Worm (Caenorhabditis elegans) whole organism, L4 larva: ENCODE measurements around the gene C44C1.6.
A peak's percentile ranks its signal among the peaks of the same experiment; 100 is the strongest.

Experiments
- F26F4.8 ChIP-seq: fragments of 200-800 bp; sonication (Bioruptor generic); conservative IDR thresholded peaks from 2 replicates; pipeline ENCODE4 v1.3.6; 2022; ENCODE audit warnings: missing genetic modification characterization, missing compliant biosample characterization
- F37D6.2 ChIP-seq: sonication (generic microtip); optimal IDR thresholded peaks from 2 replicates; lab custom pipeline; 2016; ENCODE audit warnings: mild to moderate bottlenecking, missing genetic modification characterization, missing compliant biosample characterization
- T26A8.4 ChIP-seq: fragments of 200-800 bp; sonication (Bioruptor generic); IDR thresholded peaks from 2 replicates; pipeline ENCODE4 v1.3.6; 2022; ENCODE audit warnings: missing genetic modification characterization, missing compliant biosample characterization
- Y105C5A.15 ChIP-seq: fragments of 200-800 bp; sonication (Bioruptor generic); IDR thresholded peaks from 2 replicates; pipeline ENCODE4 v1.3.6; 2022; ENCODE audit warnings: missing genetic modification characterization, missing compliant biosample characterization
- Y48G9A.11 ChIP-seq: fragments of 200-800 bp; sonication (Bioruptor generic); IDR thresholded peaks from 2 replicates; pipeline ENCODE4 v1.3.6; 2022; ENCODE audit warnings: missing genetic modification reagents, missing genetic modification characterization, missing compliant biosample characterization
- aha-1 ChIP-seq: fragments of 150-350 bp; peaks from one replicate; lab custom pipeline; 2014; ENCODE audit warnings: missing biosample characterization, missing genetic modification characterization
- attf-4 ChIP-seq: sonication (generic microtip); optimal IDR thresholded peaks from 3 replicates; lab custom pipeline; 2017; ENCODE audit warnings: missing biosample characterization, missing genetic modification characterization
- ceh-20 ChIP-seq: fragments of 200-800 bp; sonication (Bioruptor generic); IDR thresholded peaks from 2 replicates; pipeline ENCODE4 v1.3.6; 2022; ENCODE audit warnings: missing genetic modification reagents, missing genetic modification characterization, missing compliant biosample characterization
- ceh-44 ChIP-seq: fragments of 200-800 bp; sonication (Bioruptor generic); IDR thresholded peaks from 2 replicates; pipeline ENCODE4 v1.3.6; 2022; ENCODE audit warnings: missing genetic modification reagents, missing genetic modification characterization, missing compliant biosample characterization
- ceh-82 ChIP-seq: sonication (generic microtip); optimal IDR thresholded peaks from 2 replicates; lab custom pipeline; 2017; ENCODE audit warnings: missing biosample characterization, missing genetic modification characterization
- cey-2 ChIP-seq: sonication (generic microtip); optimal IDR thresholded peaks from 3 replicates; lab custom pipeline; 2017; ENCODE audit warnings: missing genetic modification characterization, mild to moderate bottlenecking, missing compliant biosample characterization, antibody characterized with exemption, borderline replicate concordance; ENCODE audit not compliant: insufficient read depth
- daf-12 ChIP-seq: fragments of 150-350 bp; optimal IDR thresholded peaks from 2 replicates; lab custom pipeline; 2014; ENCODE audit warnings: missing biosample characterization, missing genetic modification reagents, missing genetic modification characterization
- daf-16 ChIP-seq, 3 experiments: sonication (generic microtip); optimal IDR thresholded peaks; 2 replicates each; lab custom pipeline; 2016 to 2017; ENCODE audit warnings: missing genetic modification characterization in 3 of 3, missing genetic modification reagents in 3 of 3, mild to moderate bottlenecking in 2 of 3, missing compliant biosample characterization in 2 of 3, missing biosample characterization in 1 of 3, moderate library complexity in 1 of 3
- daf-19 ChIP-seq: fragments of 200-800 bp; sonication (Bioruptor generic); conservative IDR thresholded peaks from 2 replicates; pipeline ENCODE4 v1.3.6; 2022; ENCODE audit warnings: missing genetic modification characterization, missing compliant biosample characterization
- dpl-1 ChIP-seq: fragments of 150-350 bp; optimal IDR thresholded peaks from 2 replicates; lab custom pipeline; 2014; ENCODE audit warnings: missing biosample characterization, missing genetic modification reagents, missing genetic modification characterization
- egl-43 ChIP-seq: fragments of 200-800 bp; sonication (Bioruptor generic); IDR thresholded peaks from 2 replicates; pipeline ENCODE4 v1.3.6; 2022; ENCODE audit warnings: missing genetic modification reagents, missing genetic modification characterization, missing compliant biosample characterization
- fkh-10 ChIP-seq: fragments of 150-350 bp; optimal IDR thresholded peaks from 2 replicates; lab custom pipeline; 2014; ENCODE audit warnings: missing biosample characterization, missing genetic modification reagents, missing genetic modification characterization
- hlh-11 ChIP-seq: fragments of 200-800 bp; sonication (Bioruptor generic); optimal IDR thresholded peaks from 2 replicates; lab custom pipeline; 2018; ENCODE audit warnings: mild to moderate bottlenecking, missing genetic modification characterization, missing compliant biosample characterization
- hlh-30 ChIP-seq: sonication (generic microtip); optimal IDR thresholded peaks from 2 replicates; lab custom pipeline; 2017; ENCODE audit warnings: antibody characterized with exemption, mild to moderate bottlenecking, missing genetic modification characterization, missing compliant biosample characterization; ENCODE audit not compliant: insufficient read depth
- jun-1 ChIP-seq: fragments of 150-350 bp; optimal IDR thresholded peaks from 2 replicates; lab custom pipeline; 2014; ENCODE audit warnings: missing biosample characterization, missing genetic modification reagents, missing genetic modification characterization
- lim-7 ChIP-seq: fragments of 200-800 bp; sonication (Bioruptor generic); IDR thresholded peaks from 2 replicates; pipeline ENCODE4 v1.3.6; 2022; ENCODE audit warnings: missing genetic modification characterization, missing compliant biosample characterization
- lin-1 ChIP-seq: fragments of 200-800 bp; sonication (Bioruptor generic); IDR thresholded peaks from 2 replicates; pipeline ENCODE4 v1.3.6; 2022; ENCODE audit warnings: missing genetic modification reagents, missing genetic modification characterization, missing compliant biosample characterization
- lin-15B ChIP-seq: fragments of 150-350 bp; sonication (generic microtip); optimal IDR thresholded peaks from 3 replicates; lab custom pipeline; 2014; ENCODE audit warnings: missing biosample characterization, missing genetic modification characterization
- lin-38 ChIP-seq: fragments of 200-800 bp; sonication (Bioruptor generic); IDR thresholded peaks from 2 replicates; pipeline ENCODE4 v1.3.6; 2022; ENCODE audit warnings: missing genetic modification reagents, missing genetic modification characterization, missing compliant biosample characterization
- madf-9 ChIP-seq: fragments of 200-800 bp; sonication (Bioruptor generic); conservative IDR thresholded peaks from 2 replicates; pipeline ENCODE4 v1.3.6; 2022; ENCODE audit warnings: missing genetic modification reagents, missing genetic modification characterization, missing compliant biosample characterization
- mdt-29 ChIP-seq: fragments of 200-800 bp; sonication (Bioruptor generic); IDR thresholded peaks from 2 replicates; pipeline ENCODE4 v1.3.6; 2022; ENCODE audit warnings: missing genetic modification reagents, missing genetic modification characterization, missing compliant biosample characterization
- mep-1 ChIP-seq: fragments of 150-350 bp; sonication (generic microtip); optimal IDR thresholded peaks from 3 replicates; lab custom pipeline; 2014; ENCODE audit warnings: missing biosample characterization, missing genetic modification characterization
- mxl-3 ChIP-seq: fragments of 200-800 bp; sonication (Bioruptor generic); optimal IDR thresholded peaks from 2 replicates; lab custom pipeline; 2018; ENCODE audit warnings: mild to moderate bottlenecking, missing genetic modification characterization, missing compliant biosample characterization
- nhr-10 ChIP-seq: fragments of 150-350 bp; optimal IDR thresholded peaks from 2 replicates; lab custom pipeline; 2014; ENCODE audit warnings: missing biosample characterization, missing genetic modification characterization
- nhr-102 ChIP-seq: sonication (generic microtip); optimal IDR thresholded peaks from 2 replicates; lab custom pipeline; 2016; ENCODE audit warnings: mild to moderate bottlenecking, missing genetic modification characterization, moderate library complexity, missing compliant biosample characterization
- nhr-11 ChIP-seq: fragments of 150-350 bp; optimal IDR thresholded peaks from 2 replicates; lab custom pipeline; 2014; ENCODE audit warnings: missing biosample characterization, missing genetic modification characterization
- nhr-111 ChIP-seq: fragments of 200-800 bp; sonication (Bioruptor generic); optimal IDR thresholded peaks from 2 replicates; lab custom pipeline; 2018; ENCODE audit warnings: mild to moderate bottlenecking, missing genetic modification characterization, missing compliant biosample characterization
- nhr-28 ChIP-seq: fragments of 150-350 bp; optimal IDR thresholded peaks from 2 replicates; lab custom pipeline; 2014; ENCODE audit warnings: missing biosample characterization, missing genetic modification characterization
- nhr-41 ChIP-seq: fragments of 200-800 bp; sonication (Bioruptor generic); IDR thresholded peaks from 2 replicates; pipeline ENCODE4 v1.3.6; 2022; ENCODE audit warnings: missing genetic modification reagents, missing genetic modification characterization, missing compliant biosample characterization
- nhr-42 ChIP-seq: fragments of 200-800 bp; sonication (Bioruptor generic); IDR thresholded peaks from 2 replicates; pipeline ENCODE4 v1.3.6; 2022; ENCODE audit warnings: missing genetic modification characterization, missing compliant biosample characterization
- nhr-48 ChIP-seq: sonication (generic microtip); optimal IDR thresholded peaks from 2 replicates; lab custom pipeline; 2016; ENCODE audit warnings: mild to moderate bottlenecking, missing genetic modification characterization, missing compliant biosample characterization
- php-3 ChIP-seq: fragments of 200-800 bp; sonication (Bioruptor generic); IDR thresholded peaks from 2 replicates; pipeline ENCODE4 v1.3.6; 2022; ENCODE audit warnings: missing genetic modification reagents, missing genetic modification characterization, missing compliant biosample characterization
- rbr-2 ChIP-seq: sonication (generic microtip); optimal IDR thresholded peaks from 2 replicates; lab custom pipeline; 2016; ENCODE audit warnings: missing genotype, missing genetic modification characterization, missing compliant biosample characterization
- set-16 ChIP-seq: fragments of 200-800 bp; sonication (Bioruptor generic); IDR thresholded peaks from 2 replicates; pipeline ENCODE4 v1.3.6; 2022; ENCODE audit warnings: missing genetic modification reagents, missing genetic modification characterization, missing compliant biosample characterization
- snpc-4 ChIP-seq: fragments of 150-350 bp; optimal IDR thresholded peaks from 2 replicates; lab custom pipeline; 2014; ENCODE audit warnings: missing biosample characterization, missing genetic modification characterization
- unc-62 ChIP-seq, 3 experiments: fragments of 150-350 bp in 1 of 3; sonication (generic microtip); optimal IDR thresholded peaks in 2 of 3; peaks in 1 of 3; 1 replicate in 1 of 3; 2 replicates in 2 of 3; lab custom pipeline; 2014 to 2017; ENCODE audit warnings: missing biosample characterization in 3 of 3, missing genetic modification characterization in 3 of 3, missing genetic modification reagents in 3 of 3, missing genotype in 1 of 3
- zfp-2 ChIP-seq: sonication (generic microtip); optimal IDR thresholded peaks from 2 replicates; lab custom pipeline; 2016; ENCODE audit warnings: mild to moderate bottlenecking, missing genetic modification characterization, missing compliant biosample characterization
- zip-11 ChIP-seq: fragments of 200-800 bp; sonication (Bioruptor generic); IDR thresholded peaks from 2 replicates; pipeline ENCODE4 v1.3.6; 2022; ENCODE audit warnings: missing genetic modification characterization, missing compliant biosample characterization
- ztf-7 ChIP-seq: fragments of 150-350 bp; optimal IDR thresholded peaks from 2 replicates; lab custom pipeline; 2014; ENCODE audit warnings: missing biosample characterization, missing genetic modification characterization

Gene C44C1.6

ce11 chrX:980252-981009, 10.4 kb upstream of the C44C1.6 start, which contains the start of gene C44C1.1:
Gene C44C1.1 (plus strand): TSS chrX:980776.
- TF ChIP-seq aha-1 (tag; lab: Kevin White, UChicago) (peak; percentile 2), hlh-11 (peak; percentile 18), mxl-3 (GFP tag; lab: Kevin White, UChicago) (peak; percentile 10), ceh-44 (GFP tag; lab: Robert Waterston, UW) (no peak), nhr-28 (tag; lab: Kevin White, UChicago) (peak; percentile 70), unc-62 (GFP tag; optimal IDR thresholded peaks at IDR 0.05 in 1 of 2; lab: Kevin White, UChicago) (peak in 1 of 2 experiments; percentile 71), unc-62 (tag; optimal IDR thresholded peaks at IDR 0.05; lab: Kevin White, UChicago) (no peak), Y105C5A.15 (GFP tag; lab: Robert Waterston, UW) (no peak)

ce11 chrX:977958-978686, 8.1 kb upstream of the C44C1.6 start, which contains the start of gene abhd-3.2:
Gene abhd-3.2 (minus strand): TSS chrX:978008.
- TF ChIP-seq daf-16 (GFP tag; optimal IDR thresholded peaks at IDR 0.05; lab: Kevin White, UChicago): peak in 1 of 2 experiments; percentile 38
- peak; percentile 94 for TF ChIP-seq daf-16 (tag; optimal IDR thresholded peaks at IDR 0.05; lab: Kevin White, UChicago)
- TF ChIP-seq nhr-111 (GFP tag; lab: Kevin White, UChicago): no peak
- TF ChIP-seq lim-7 (GFP tag; lab: Robert Waterston, UW): no peak
- TF ChIP-seq nhr-11 (tag; lab: Kevin White, UChicago): no peak
- no peak for TF ChIP-seq F26F4.8 (GFP tag; lab: Robert Waterston, UW)
- TF ChIP-seq madf-9 (GFP tag; lab: Robert Waterston, UW): no peak
- no peak for TF ChIP-seq Y48G9A.11 (GFP tag; lab: Robert Waterston, UW)
- peak; percentile 87 for TF ChIP-seq ceh-20
- peak; percentile 61 for TF ChIP-seq nhr-102 (tag; lab: Kevin White, UChicago)
- no peak for TF ChIP-seq daf-19 (GFP tag; lab: Robert Waterston, UW)
- TF ChIP-seq zfp-2: no peak
- TF ChIP-seq rbr-2 (tag; lab: Kevin White, UChicago): no peak
- no peak for TF ChIP-seq F37D6.2 (tag; lab: Kevin White, UChicago)
- TF ChIP-seq ceh-82 (tag; lab: Kevin White, UChicago): no peak
- TF ChIP-seq jun-1: no peak
- peak; percentile 34 for TF ChIP-seq hlh-30
- peak; percentile 53 for TF ChIP-seq mxl-3 (GFP tag; lab: Kevin White, UChicago)
- peak in 1 of 2 experiments; percentile 99 for TF ChIP-seq unc-62 (GFP tag; optimal IDR thresholded peaks at IDR 0.05 in 1 of 2; lab: Kevin White, UChicago)
- no peak for TF ChIP-seq unc-62 (tag; optimal IDR thresholded peaks at IDR 0.05; lab: Kevin White, UChicago)
- TF ChIP-seq snpc-4 (tag; lab: Kevin White, UChicago): no peak
- TF ChIP-seq attf-4 (tag; lab: Kevin White, UChicago): no peak
- TF ChIP-seq nhr-41 (GFP tag; lab: Robert Waterston, UW): 0 out of 2 replicates have a peak, but pooled peaks have one; percentile 46
- peak; percentile 65 for TF ChIP-seq mep-1 (tag; lab: Kevin White, UChicago)
- TF ChIP-seq nhr-10 (tag; lab: Kevin White, UChicago): peak; percentile 29
- no peak for TF ChIP-seq ceh-44 (GFP tag; lab: Robert Waterston, UW)
- TF ChIP-seq php-3 (GFP tag; lab: Robert Waterston, UW): peak; percentile 98
- TF ChIP-seq mdt-29 (GFP tag; lab: Robert Waterston, UW): no peak
- TF ChIP-seq ztf-7 (tag; lab: Kevin White, UChicago): peak; percentile 18
- no peak for TF ChIP-seq T26A8.4 (GFP tag; lab: Robert Waterston, UW)
- peak; percentile 93 for TF ChIP-seq nhr-28 (tag; lab: Kevin White, UChicago)
- no peak for TF ChIP-seq egl-43 (GFP tag; lab: Robert Waterston, UW)
- TF ChIP-seq lin-38 (GFP tag; lab: Robert Waterston, UW): 0 out of 2 replicates have a peak, but pooled peaks have one; percentile 10
- no peak for TF ChIP-seq fkh-10 (GFP tag; lab: Kevin White, UChicago)
- TF ChIP-seq lin-15B: no peak
- no peak for TF ChIP-seq set-16 (GFP tag; lab: Robert Waterston, UW)
- peak; percentile 86 for TF ChIP-seq nhr-48 (tag; lab: Kevin White, UChicago)
- TF ChIP-seq nhr-42: 0 out of 2 replicates have a peak, but pooled peaks have one; percentile 23
- TF ChIP-seq cey-2 (tag; lab: Kevin White, UChicago): peak; percentile 33
- TF ChIP-seq zip-11 (GFP tag; lab: Robert Waterston, UW): no peak
- no peak for TF ChIP-seq dpl-1
- TF ChIP-seq daf-12 (tag; lab: Kevin White, UChicago): no peak
- TF ChIP-seq lin-1 (GFP tag; lab: Robert Waterston, UW): peak; percentile 79; the same call in 1 of the 2 replicates
